Worm (Caenorhabditis elegans): ENCODE results near the gene T07A5.1.

T07A5.1 gene

DNA sequence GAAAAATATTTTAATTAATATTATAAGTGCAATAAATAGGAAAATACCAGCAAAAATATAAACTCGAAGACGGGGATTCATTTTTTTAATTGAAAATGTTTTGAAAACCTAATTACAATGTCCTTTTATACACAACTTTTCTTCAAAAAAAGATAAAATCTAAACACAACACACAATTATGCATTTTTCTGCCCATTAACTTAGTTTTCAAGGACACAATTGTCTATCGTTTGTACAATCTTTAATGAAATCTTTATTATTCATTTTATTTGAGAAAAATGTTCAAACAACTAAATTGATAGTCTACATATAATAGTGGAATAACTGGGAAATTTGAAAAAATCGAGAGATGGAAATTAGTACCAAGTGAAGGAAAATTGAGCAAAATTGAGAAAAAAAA lies at the start of gene T07A5.1:
Gene T07A5.1, minus strand, starts transcription at position 149 of the 400 bp plus-strand sequence.
- TF ChIP-seq unc-62 (GFP tag; optimal IDR thresholded peaks at IDR 0.05), result no peak
- peak; percentile 53 for TF ChIP-seq nhr-25 (tag; optimal IDR thresholded peaks at IDR 0.05)
- TF ChIP-seq elt-1 (tag; optimal IDR thresholded peaks at IDR 0.05), result peak; percentile 80

- TF ChIP-seq unc-62 (GFP tag; optimal IDR thresholded peaks at IDR 0.05) (no peak), lsy-12 (tag; optimal IDR thresholded peaks at IDR 0.05) (no peak), elt-2 (tag; optimal IDR thresholded peaks at IDR 0.05) (peak; percentile 94), pqm-1 (tag; optimal IDR thresholded peaks at IDR 0.05) (peak; percentile 87), jun-1 (tag; optimal IDR thresholded peaks at IDR 0.05) (peak; percentile 50), nhr-43 (tag; optimal IDR thresholded peaks at IDR 0.05; ENCODE audit: poor library complexity, severe bottlenecking) (no peak), fkh-10 (GFP tag; optimal IDR thresholded peaks at IDR 0.05) (no peak), zag-1 (tag; optimal IDR thresholded peaks at IDR 0.05) (no peak), nhr-67 (tag; optimal IDR thresholded peaks at IDR 0.05) (no peak), eor-1 (tag; optimal IDR thresholded peaks at IDR 0.05) (no peak), ceh-28 (tag; optimal IDR thresholded peaks at IDR 0.05) (peak; percentile 31), fkh-2 (tag; optimal IDR thresholded peaks at IDR 0.05) (no peak), pha-4 (tag; optimal IDR thresholded peaks at IDR 0.05) (peak; percentile 57), ZK546.5 (tag; optimal IDR thresholded peaks at IDR 0.05) (no peak)
These were observed 49.4 kb upstream of the T07A5.1 start, which contains the start of gene spp-1 for ce11 chrIII:10355382-10355781. Gene spp-1 (minus strand): TSS chrIII:10355668.

DNA sequence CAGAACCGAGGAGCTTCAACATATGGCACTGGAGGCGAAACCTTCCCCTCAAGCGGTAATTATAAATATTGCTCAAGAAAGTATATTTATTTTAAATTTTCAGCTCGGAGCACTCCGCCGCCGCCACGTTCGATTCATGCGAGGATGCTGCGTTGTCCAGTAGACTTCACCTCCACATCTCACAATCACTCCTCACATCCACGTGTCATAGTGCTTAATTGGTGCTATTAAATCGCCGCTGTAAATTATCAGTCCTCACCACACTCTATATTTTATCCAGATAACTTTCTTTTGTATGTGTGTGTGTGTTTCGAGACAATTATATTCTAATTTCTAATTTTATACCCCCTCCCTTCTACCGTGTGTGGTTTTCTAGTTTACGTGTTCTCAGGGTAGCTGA lies 48.6 kb upstream of the T07A5.1 start:
- TF ChIP-seq zag-1 (tag; optimal IDR thresholded peaks at IDR 0.05) (no peak), nfya-1 (tag; optimal IDR thresholded peaks at IDR 0.05; ENCODE audit: insufficient read depth) (no peak), lin-39 (tag; optimal IDR thresholded peaks at IDR 0.05) (no peak), nhr-25 (tag; optimal IDR thresholded peaks at IDR 0.05) (no peak), ama-1 (optimal IDR thresholded peaks at IDR 0.05) (no peak), unc-62 (GFP tag; optimal IDR thresholded peaks at IDR 0.05) (no peak), elt-2 (tag; optimal IDR thresholded peaks at IDR 0.05) (peak; percentile 54), egl-5 (tag; optimal IDR thresholded peaks at IDR 0.05) (no peak)

DNA sequence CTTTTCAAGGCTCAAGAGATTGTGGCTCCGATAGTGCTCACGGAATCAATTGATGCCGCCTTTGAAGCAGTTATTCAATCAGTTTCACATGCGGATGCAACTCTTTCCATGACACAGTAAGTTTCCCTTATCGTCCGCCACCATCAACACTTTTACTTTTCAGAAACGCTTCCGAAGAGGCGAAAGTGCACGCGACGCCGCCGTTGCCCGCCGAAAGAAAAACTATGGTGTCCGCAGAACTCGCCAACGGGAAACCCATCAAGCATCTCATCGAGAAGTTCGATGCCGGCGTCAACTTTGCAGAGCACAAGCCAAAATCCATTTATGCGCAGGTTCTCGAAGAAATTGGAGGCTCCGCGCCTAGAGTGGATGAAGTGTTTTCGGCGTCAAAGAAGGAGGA lies 47.4 kb upstream of the T07A5.1 start:
- TF ChIP-seq zag-1 (tag; optimal IDR thresholded peaks at IDR 0.05) (no peak), nhr-77 (tag; optimal IDR thresholded peaks at IDR 0.05) (no peak), elt-3 (tag; optimal IDR thresholded peaks at IDR 0.05) (no peak), mml-1 (tag; optimal IDR thresholded peaks at IDR 0.05) (no peak), nhr-12 (tag; optimal IDR thresholded peaks at IDR 0.05) (no peak), pqm-1 (tag; optimal IDR thresholded peaks at IDR 0.05) (no peak), egl-5 (tag; optimal IDR thresholded peaks at IDR 0.05) (no peak), snpc-4 (tag; optimal IDR thresholded peaks at IDR 0.05) (no peak), ZK546.5 (tag; optimal IDR thresholded peaks at IDR 0.05) (no peak), fkh-10 (GFP tag; optimal IDR thresholded peaks at IDR 0.05) (no peak), nhr-67 (tag; optimal IDR thresholded peaks at IDR 0.05) (no peak), ama-1 (optimal IDR thresholded peaks at IDR 0.05) (no peak), nhr-23 (tag; optimal IDR thresholded peaks at IDR 0.05) (no peak), mdl-1 (tag; optimal IDR thresholded peaks at IDR 0.05) (no peak), daf-12 (tag; optimal IDR thresholded peaks at IDR 0.05) (no peak), sea-2 (GFP tag; optimal IDR thresholded peaks at IDR 0.05) (no peak), ztf-11 (tag; optimal IDR thresholded peaks at IDR 0.05) (no peak), nhr-43 (tag; optimal IDR thresholded peaks at IDR 0.05; ENCODE audit: poor library complexity, severe bottlenecking) (no peak)

ce11 chrIII:10351595-10352207 lies 45.7 kb upstream of the T07A5.1 start, which contains the start of gene T07C4.3:
Gene T07C4.3 (plus strand): TSS chrIII:10352157.
- TF ChIP-seq ceh-82 (tag; optimal IDR thresholded peaks at IDR 0.05) (no peak), unc-39 (tag; optimal IDR thresholded peaks at IDR 0.05) (no peak), nhr-11 (tag; optimal IDR thresholded peaks at IDR 0.05) (no peak), aly-2 (tag; optimal IDR thresholded peaks at IDR 0.05) (no peak), ceh-28 (tag; optimal IDR thresholded peaks at IDR 0.05) (no peak), ztf-4 (tag; optimal IDR thresholded peaks at IDR 0.05) (no peak), nhr-237 (tag; optimal IDR thresholded peaks at IDR 0.05) (no peak), nhr-28 (tag; optimal IDR thresholded peaks at IDR 0.05) (no peak), nhr-43 (tag; optimal IDR thresholded peaks at IDR 0.05; ENCODE audit: poor library complexity, severe bottlenecking) (no peak), sea-2 (GFP tag; optimal IDR thresholded peaks at IDR 0.05) (no peak), lsy-12 (tag; optimal IDR thresholded peaks at IDR 0.05) (no peak), nfya-1 (tag; optimal IDR thresholded peaks at IDR 0.05; ENCODE audit: insufficient read depth) (no peak), lin-39 (tag; optimal IDR thresholded peaks at IDR 0.05) (no peak), ceh-16 (tag; optimal IDR thresholded peaks at IDR 0.05) (no peak), ceh-9 (tag; optimal IDR thresholded peaks at IDR 0.05) (no peak), zag-1 (tag; optimal IDR thresholded peaks at IDR 0.05) (no peak), nhr-76 (tag; optimal IDR thresholded peaks at IDR 0.05) (no peak), nhr-77 (tag; optimal IDR thresholded peaks at IDR 0.05) (no peak)

Data from whole organism, L3 larva.